Worm (Caenorhabditis elegans) whole organism, L4 larva: ENCODE results near the gene glr-2.

ENCODE experiments used
- daf-16 ChIP-seq, 3 experiments: sonication (generic microtip); optimal IDR thresholded peaks; 2 replicates each; lab custom pipeline; 2016 to 2017; ENCODE audit warnings: missing genetic modification characterization in 3 of 3, missing genetic modification reagents in 3 of 3, mild to moderate bottlenecking in 2 of 3, missing compliant biosample characterization in 2 of 3, missing biosample characterization in 1 of 3, moderate library complexity in 1 of 3
- mep-1 ChIP-seq: fragments of 150-350 bp; sonication (generic microtip); optimal IDR thresholded peaks from 3 replicates; lab custom pipeline; 2014; ENCODE audit warnings: missing biosample characterization, missing genetic modification characterization
- nhr-42 ChIP-seq: fragments of 200-800 bp; sonication (Bioruptor generic); IDR thresholded peaks from 2 replicates; pipeline ENCODE4 v1.3.6; 2022; ENCODE audit warnings: missing genetic modification characterization, missing compliant biosample characterization
- skn-1 ChIP-seq: fragments of 150-350 bp; optimal IDR thresholded peaks from 2 replicates; lab custom pipeline; 2014; ENCODE audit warnings: missing biosample characterization, missing genetic modification characterization
- snpc-4 ChIP-seq: fragments of 150-350 bp; optimal IDR thresholded peaks from 2 replicates; lab custom pipeline; 2014; ENCODE audit warnings: missing biosample characterization, missing genetic modification characterization

DNA sequence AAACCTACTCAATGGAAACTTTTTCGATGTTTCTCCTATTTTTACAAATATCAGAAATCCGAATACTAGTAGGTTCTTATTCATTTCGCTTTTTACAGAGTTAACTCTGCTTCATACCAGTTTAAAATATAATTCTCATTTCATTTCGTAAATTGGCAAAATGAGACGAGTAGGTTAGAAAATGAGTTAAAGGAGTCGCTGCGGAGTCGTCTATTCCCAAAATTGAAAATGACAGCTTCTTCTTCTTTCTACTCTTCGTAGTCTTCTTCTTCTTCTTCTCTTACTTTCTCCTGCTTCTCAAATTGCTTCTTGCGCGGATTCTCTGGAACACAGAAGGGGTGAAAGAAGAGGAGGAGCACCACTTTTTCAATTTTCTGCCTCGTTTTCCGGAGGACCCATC lies at the start of gene glr-2:
- TF ChIP-seq mep-1 (tag; lab: Kevin White, UChicago) (no peak), snpc-4 (tag; lab: Kevin White, UChicago) (no peak), nhr-42 (GFP tag; lab: Robert Waterston, UW) (no peak), skn-1 (tag; lab: Kevin White, UChicago) (no peak), daf-16 (GFP tag; optimal IDR thresholded peaks at IDR 0.05; lab: Kevin White, UChicago) (no peak), daf-16 (tag; optimal IDR thresholded peaks at IDR 0.05; lab: Kevin White, UChicago) (no peak)
